In genomic region chr3R:15087606-15088193, dm6 we compare ENCODE assay signal across 1 fruit fly cellular context.
TF ChIP-seq lines count a peak whose summit lies in the region.

No protein-coding gene starts in this region.

TF ChIP-seq in whole organism, embryonic, 481 proteins besides CTCF, POLR2A, EP300 and RAD21 (continued from another document and continues in another):
- no peak for TF ChIP-seq Poxn (GFP tag; IDR thresholded peaks at IDR 0.05; lab: Robert Waterston, UW)
- no peak for TF ChIP-seq Stat92E (GFP tag; optimal IDR thresholded peaks at IDR 0.05; lab: Kevin White, UChicago)
- peak; percentile 93 for TF ChIP-seq Rfx (GFP tag; IDR thresholded peaks at IDR 0.05; lab: Robert Waterston, UW)
- peak; percentile 78 for TF ChIP-seq CG18262 (tag; optimal IDR thresholded peaks at IDR 0.05; lab: Kevin White, UChicago)
- TF ChIP-seq maf-S (GFP tag; optimal IDR thresholded peaks at IDR 0.05; lab: Kevin White, UChicago), result peak; percentile 78
- peak; percentile 26; the same call in 1 of the 2 replicates for TF ChIP-seq CG4360 (GFP tag; IDR thresholded peaks at IDR 0.05; lab: Robert Waterston, UW)
- TF ChIP-seq CG12071 (GFP tag; optimal IDR thresholded peaks at IDR 0.05; lab: Kevin White, UChicago), result peak; percentile 86
- TF ChIP-seq CG6175 (GFP tag; IDR thresholded peaks at IDR 0.05; lab: Robert Waterston, UW), result peak; percentile 66; the same call in 2 of the 3 replicates
- peak; percentile 75 for TF ChIP-seq CG8388 (GFP tag; optimal IDR thresholded peaks at IDR 0.05; lab: Kevin White, UChicago)
- TF ChIP-seq CG3847 (GFP tag; IDR thresholded peaks at IDR 0.05; lab: Robert Waterston, UW), result peak; percentile 73
- TF ChIP-seq bcd (GFP tag; optimal IDR thresholded peaks at IDR 0.05; lab: Kevin White, UChicago), result peak; percentile 83
- peak; percentile 62 for TF ChIP-seq CG15514 (GFP tag; optimal IDR thresholded peaks at IDR 0.05; lab: Kevin White, UChicago)
- TF ChIP-seq dysf (GFP tag; IDR thresholded peaks at IDR 0.05; lab: Robert Waterston, UW), result peak; percentile 95
- TF ChIP-seq Dek (tag; optimal IDR thresholded peaks at IDR 0.05; lab: Kevin White, UChicago), result peak; percentile 72
- TF ChIP-seq hth (optimal IDR thresholded peaks at IDR 0.05; lab: Kevin White, UChicago), result no peak
- TF ChIP-seq ap (GFP tag; IDR thresholded peaks at IDR 0.05; lab: Robert Waterston, UW), result peak; percentile 83
- peak; percentile 67 for TF ChIP-seq CG5180 (GFP tag; optimal IDR thresholded peaks at IDR 0.05; lab: Kevin White, UChicago)
- peak; percentile 88 for TF ChIP-seq esg (GFP tag; conservative IDR thresholded peaks at IDR 0.05; lab: Robert Waterston, UW)
- TF ChIP-seq H15 (GFP tag; IDR thresholded peaks at IDR 0.05; lab: Robert Waterston, UW), result peak; percentile 91
- peak; percentile 51 for TF ChIP-seq Spps (tag; optimal IDR thresholded peaks at IDR 0.05; lab: Kevin White, UChicago)
- peak; percentile 67 for TF ChIP-seq CG11085 (GFP tag; IDR thresholded peaks at IDR 0.05; lab: Robert Waterston, UW)
- TF ChIP-seq CG14710 (tag; optimal IDR thresholded peaks at IDR 0.05; lab: Kevin White, UChicago), result peak; percentile 54
- TF ChIP-seq CG8765 (GFP tag; IDR thresholded peaks at IDR 0.05; lab: Robert Waterston, UW), result peak; percentile 12; the same call in 1 of the 2 replicates
- TF ChIP-seq CHES-1-like (GFP tag; optimal IDR thresholded peaks at IDR 0.05; lab: Kevin White, UChicago), result peak; percentile 83
- TF ChIP-seq sens-2 (GFP tag; IDR thresholded peaks at IDR 0.05; lab: Robert Waterston, UW), result peak; percentile 76
- TF ChIP-seq CG30431 (GFP tag; optimal IDR thresholded peaks at IDR 0.05; lab: Kevin White, UChicago), result peak; percentile 69
- TF ChIP-seq CG4404 (GFP tag; IDR thresholded peaks at IDR 0.05; lab: Robert Waterston, UW), result peak; percentile 42; the same call in 1 of the 2 replicates
- peak; percentile 72 for TF ChIP-seq CG10321 (GFP tag; IDR thresholded peaks at IDR 0.05; lab: Robert Waterston, UW)
- TF ChIP-seq trh (GFP tag; optimal IDR thresholded peaks at IDR 0.05; lab: Kevin White, UChicago), result peak; percentile 70
- TF ChIP-seq GATAe (GFP tag; conservative IDR thresholded peaks at IDR 0.05; lab: Robert Waterston, UW), result no peak; the same call in 1 of the 2 replicates
- peak; percentile 78; the same call in 2 of the 3 replicates for TF ChIP-seq sr (GFP tag; IDR thresholded peaks at IDR 0.05; lab: Robert Waterston, UW)
- peak; percentile 77 for TF ChIP-seq CG5245 (GFP tag; optimal IDR thresholded peaks at IDR 0.05; lab: Kevin White, UChicago)
- no peak for TF ChIP-seq amos (GFP tag; IDR thresholded peaks at IDR 0.05; lab: Robert Waterston, UW; ENCODE audit: partially characterized antibody)
- no peak for TF ChIP-seq zf30C (GFP tag; optimal IDR thresholded peaks at IDR 0.05; lab: Kevin White, UChicago)
- TF ChIP-seq CG4730 (GFP tag; IDR thresholded peaks at IDR 0.05; lab: Robert Waterston, UW), result peak; percentile 85
- TF ChIP-seq CG1602 (GFP tag; optimal IDR thresholded peaks at IDR 0.05; lab: Kevin White, UChicago), result peak; percentile 76
- no peak for TF ChIP-seq CG13287 (GFP tag; IDR thresholded peaks at IDR 0.05; lab: Robert Waterston, UW; ENCODE audit: partially characterized antibody)
- TF ChIP-seq CG43689 (GFP tag; IDR thresholded peaks at IDR 0.05; lab: Robert Waterston, UW), result peak; percentile 79
- peak; percentile 66 for TF ChIP-seq Bteb2 (GFP tag; optimal IDR thresholded peaks at IDR 0.05; lab: Kevin White, UChicago)
- TF ChIP-seq Hey (tag; optimal IDR thresholded peaks at IDR 0.05; lab: Kevin White, UChicago), result no peak
- TF ChIP-seq PHDP (tag; optimal IDR thresholded peaks at IDR 0.05; lab: Kevin White, UChicago), result peak; percentile 81
- TF ChIP-seq Dad (GFP tag; optimal IDR thresholded peaks at IDR 0.05; lab: Kevin White, UChicago), result peak; percentile 80
- peak; percentile 87 for TF ChIP-seq CG11247 (GFP tag; IDR thresholded peaks at IDR 0.05; lab: Robert Waterston, UW)
- TF ChIP-seq B-H1 (GFP tag; IDR thresholded peaks at IDR 0.05; lab: Robert Waterston, UW), result peak; percentile 90
- TF ChIP-seq Hr39 (optimal IDR thresholded peaks at IDR 0.05; lab: Kevin White, UChicago), result no peak
- TF ChIP-seq CG17802 (tag; optimal IDR thresholded peaks at IDR 0.05; lab: Kevin White, UChicago), result peak; percentile 43
- TF ChIP-seq dan (GFP tag; IDR thresholded peaks at IDR 0.05; lab: Robert Waterston, UW), result no peak
- peak; percentile 94 for TF ChIP-seq CG10366 (GFP tag; IDR thresholded peaks at IDR 0.05; lab: Robert Waterston, UW)
- TF ChIP-seq ase (GFP tag; IDR thresholded peaks at IDR 0.05; lab: Robert Waterston, UW), result peak; percentile 90; the same call in 2 of the 3 replicates
- TF ChIP-seq CG34376 (GFP tag; optimal IDR thresholded peaks at IDR 0.05; lab: Kevin White, UChicago), result no peak
- peak; percentile 63 for TF ChIP-seq Ravus (GFP tag; IDR thresholded peaks at IDR 0.05; lab: Robert Waterston, UW)
- peak; percentile 56 for TF ChIP-seq Mad (GFP tag; optimal IDR thresholded peaks at IDR 0.05; lab: Kevin White, UChicago)
- peak; percentile 89 for TF ChIP-seq ind (GFP tag; optimal IDR thresholded peaks at IDR 0.05; lab: Kevin White, UChicago)
- no peak for TF ChIP-seq mirr (GFP tag; optimal IDR thresholded peaks at IDR 0.05; lab: Kevin White, UChicago)
- peak; percentile 84 for TF ChIP-seq C15 (GFP tag; IDR thresholded peaks at IDR 0.05; lab: Robert Waterston, UW)
- TF ChIP-seq Fer3 (tag; optimal IDR thresholded peaks at IDR 0.05; lab: Kevin White, UChicago), result peak; percentile 75
- TF ChIP-seq Hmr (GFP tag; optimal IDR thresholded peaks at IDR 0.05; lab: Kevin White, UChicago), result peak; percentile 74
- TF ChIP-seq CG4820 (GFP tag; optimal IDR thresholded peaks at IDR 0.05; lab: Kevin White, UChicago), result peak; percentile 88
- peak; percentile 79 to 84 for TF ChIP-seq Pdp1 (GFP tag; optimal IDR thresholded peaks at IDR 0.05; lab: Kevin White, UChicago)
- TF ChIP-seq Camta (GFP tag; optimal IDR thresholded peaks at IDR 0.05; lab: Kevin White, UChicago), result peak; percentile 80
- peak; percentile 30 for TF ChIP-seq sd (tag; optimal IDR thresholded peaks at IDR 0.05; lab: Kevin White, UChicago)
- peak; percentile 29 for TF ChIP-seq CG3995 (GFP tag; optimal IDR thresholded peaks at IDR 0.05; lab: Kevin White, UChicago)
- peak; percentile 94 for TF ChIP-seq HLH3B (GFP tag; IDR thresholded peaks at IDR 0.05; lab: Robert Waterston, UW)
- no peak for TF ChIP-seq cg (GFP tag; optimal IDR thresholded peaks at IDR 0.05; lab: Kevin White, UChicago)
- peak; percentile 14 for TF ChIP-seq CG10565 (GFP tag; optimal IDR thresholded peaks at IDR 0.05; lab: Kevin White, UChicago)
- no peak for TF ChIP-seq cad (GFP tag; optimal IDR thresholded peaks at IDR 0.05; lab: Kevin White, UChicago)
- no peak for TF ChIP-seq BEAF-32 (GFP tag; optimal IDR thresholded peaks at IDR 0.05; lab: Kevin White, UChicago)
- peak; percentile 59 for TF ChIP-seq zen (tag; optimal IDR thresholded peaks at IDR 0.05; lab: Kevin White, UChicago)
- TF ChIP-seq HHEX (GFP tag; optimal IDR thresholded peaks at IDR 0.05; lab: Kevin White, UChicago), result peak; percentile 79
- TF ChIP-seq usp (GFP tag; optimal IDR thresholded peaks at IDR 0.05; lab: Kevin White, UChicago), result no peak
- TF ChIP-seq gce (GFP tag; IDR thresholded peaks at IDR 0.05; lab: Robert Waterston, UW), result peak; percentile 84; the same call in 2 of the 3 replicates
- TF ChIP-seq CG8478 (optimal IDR thresholded peaks at IDR 0.05; lab: Kevin White, UChicago), result no peak
- peak; percentile 87 for TF ChIP-seq CG7372 (GFP tag; IDR thresholded peaks at IDR 0.05; lab: Robert Waterston, UW)
- peak; percentile 74 for TF ChIP-seq Lim3 (GFP tag; IDR thresholded peaks at IDR 0.05; lab: Robert Waterston, UW)
- no peak for TF ChIP-seq ato (GFP tag; IDR thresholded peaks at IDR 0.05; lab: Robert Waterston, UW; ENCODE audit: partially characterized antibody)
- peak; percentile 30 for TF ChIP-seq CG15696 (tag; optimal IDR thresholded peaks at IDR 0.05; lab: Kevin White, UChicago)
- TF ChIP-seq Hr3 (GFP tag; optimal IDR thresholded peaks at IDR 0.05; lab: Kevin White, UChicago), result peak; percentile 76
- peak; percentile 91 for TF ChIP-seq dmrt99B (tag; optimal IDR thresholded peaks at IDR 0.05; lab: Kevin White, UChicago)
- no peak for TF ChIP-seq Doc3 (GFP tag; IDR thresholded peaks at IDR 0.05; lab: Robert Waterston, UW; ENCODE audit: partially characterized antibody)
- TF ChIP-seq Dbx (GFP tag; IDR thresholded peaks at IDR 0.05; lab: Robert Waterston, UW), result peak; percentile 72
- peak; percentile 91 for TF ChIP-seq ttk (GFP tag; IDR thresholded peaks at IDR 0.05; lab: Robert Waterston, UW)
- TF ChIP-seq CG7987 (GFP tag; optimal IDR thresholded peaks at IDR 0.05; lab: Kevin White, UChicago), result peak; percentile 40
- no peak for TF ChIP-seq CG7745 (tag; optimal IDR thresholded peaks at IDR 0.05; lab: Kevin White, UChicago)
- peak; percentile 75 for TF ChIP-seq shn (GFP tag; optimal IDR thresholded peaks at IDR 0.05; lab: Kevin White, UChicago)
- TF ChIP-seq gcm2 (GFP tag; optimal IDR thresholded peaks at IDR 0.05; lab: Kevin White, UChicago), result peak; percentile 68
- peak; percentile 65 to 88 for TF ChIP-seq Hr51 (GFP tag; optimal IDR thresholded peaks at IDR 0.05; lab: Kevin White, UChicago)
- TF ChIP-seq Gsc (GFP tag; IDR thresholded peaks at IDR 0.05; lab: Robert Waterston, UW), result peak; percentile 73; the same call in 1 of the 2 replicates
- peak; percentile 64 for TF ChIP-seq tup (GFP tag; optimal IDR thresholded peaks at IDR 0.05; lab: Kevin White, UChicago)
- TF ChIP-seq CG9932 (GFP tag; IDR thresholded peaks at IDR 0.05; lab: Robert Waterston, UW), result peak; percentile 70
- peak; percentile 88 for TF ChIP-seq Xbp1 (GFP tag; optimal IDR thresholded peaks at IDR 0.05; lab: Kevin White, UChicago)
- TF ChIP-seq CG17186 (GFP tag; optimal IDR thresholded peaks at IDR 0.05; lab: Kevin White, UChicago), result peak; percentile 14
- TF ChIP-seq tin (GFP tag; optimal IDR thresholded peaks at IDR 0.05; lab: Kevin White, UChicago), result peak; percentile 82
- peak; percentile 62 for TF ChIP-seq CG9437 (GFP tag; optimal IDR thresholded peaks at IDR 0.05; lab: Kevin White, UChicago)
- TF ChIP-seq CrebB (tag; optimal IDR thresholded peaks at IDR 0.05; lab: Kevin White, UChicago), result peak; percentile 67
- peak; percentile 87 for TF ChIP-seq Nf-YA (GFP tag; IDR thresholded peaks at IDR 0.05; lab: Robert Waterston, UW)
- TF ChIP-seq CG14965 (GFP tag; optimal IDR thresholded peaks at IDR 0.05; lab: Kevin White, UChicago; ENCODE audit: borderline replicate concordance), result peak; percentile 29
- peak; percentile 93 for TF ChIP-seq Ets65A (GFP tag; lab: Kevin White, UChicago)
- TF ChIP-seq Bgb (GFP tag; IDR thresholded peaks at IDR 0.05; lab: Robert Waterston, UW; ENCODE audit: partially characterized antibody), result no peak
- peak; percentile 86 for TF ChIP-seq CG10654 (GFP tag; optimal IDR thresholded peaks at IDR 0.05; lab: Kevin White, UChicago)
- peak; percentile 82 for TF ChIP-seq CG10979 (tag; optimal IDR thresholded peaks at IDR 0.05; lab: Kevin White, UChicago)
- peak; percentile 40 for TF ChIP-seq CG12104 (GFP tag; optimal IDR thresholded peaks at IDR 0.05; lab: Kevin White, UChicago)
- peak; percentile 55 for TF ChIP-seq CG31365 (tag; optimal IDR thresholded peaks at IDR 0.05; lab: Kevin White, UChicago)
- no peak for TF ChIP-seq CG10543 (GFP tag; optimal IDR thresholded peaks at IDR 0.05; lab: Kevin White, UChicago)
- peak; percentile 83 for TF ChIP-seq CG7357 (GFP tag; IDR thresholded peaks at IDR 0.05; lab: Robert Waterston, UW)
- TF ChIP-seq sisA (GFP tag; IDR thresholded peaks at IDR 0.05; lab: Robert Waterston, UW), result peak; percentile 93
- peak; percentile 47 for TF ChIP-seq CG6654 (GFP tag; optimal IDR thresholded peaks at IDR 0.05; lab: Kevin White, UChicago)
- peak; percentile 80 for TF ChIP-seq CG11398 (GFP tag; optimal IDR thresholded peaks at IDR 0.05; lab: Kevin White, UChicago)
- peak; percentile 71 for TF ChIP-seq cato (GFP tag; optimal IDR thresholded peaks at IDR 0.05; lab: Kevin White, UChicago; ENCODE audit: borderline replicate concordance)
- peak; percentile 72 for TF ChIP-seq CG12219 (GFP tag; optimal IDR thresholded peaks at IDR 0.05; lab: Kevin White, UChicago)
- TF ChIP-seq CG16813 (GFP tag; IDR thresholded peaks at IDR 0.05; lab: Robert Waterston, UW; ENCODE audit: partially characterized antibody), result no peak
- peak; percentile 85 for TF ChIP-seq bab2 (GFP tag; optimal IDR thresholded peaks at IDR 0.05; lab: Kevin White, UChicago)
- TF ChIP-seq kay (GFP tag; optimal IDR thresholded peaks at IDR 0.05; lab: Kevin White, UChicago), result peak; percentile 75
- no peak for TF ChIP-seq da (GFP tag; optimal IDR thresholded peaks at IDR 0.05; lab: Kevin White, UChicago)
- TF ChIP-seq row (GFP tag; IDR thresholded peaks at IDR 0.05; lab: Robert Waterston, UW), result peak; percentile 90
- peak; percentile 76 for TF ChIP-seq CG3281 (GFP tag; optimal IDR thresholded peaks at IDR 0.05; lab: Kevin White, UChicago)
- TF ChIP-seq run (tag; optimal IDR thresholded peaks at IDR 0.05; lab: Kevin White, UChicago), result peak; percentile 62
- TF ChIP-seq CG12744 (GFP tag; optimal IDR thresholded peaks at IDR 0.05; lab: Kevin White, UChicago), result peak; percentile 57
- TF ChIP-seq CG7271 (tag; optimal IDR thresholded peaks at IDR 0.05; lab: Kevin White, UChicago), result peak; percentile 28
- peak; percentile 44 for TF ChIP-seq Ets97D (GFP tag; optimal IDR thresholded peaks at IDR 0.05; lab: Kevin White, UChicago)
- TF ChIP-seq salm (tag; optimal IDR thresholded peaks at IDR 0.05; lab: Kevin White, UChicago), result peak; percentile 69
- peak; percentile 72 for TF ChIP-seq dati (GFP tag; IDR thresholded peaks at IDR 0.05; lab: Robert Waterston, UW)
- TF ChIP-seq CG2889 (GFP tag; IDR thresholded peaks at IDR 0.05; lab: Robert Waterston, UW), result peak; percentile 74; the same call in 1 of the 3 replicates
- TF ChIP-seq abd-A (tag; optimal IDR thresholded peaks at IDR 0.05; lab: Kevin White, UChicago), result no peak
- peak; percentile 91 for TF ChIP-seq her (GFP tag; optimal IDR thresholded peaks at IDR 0.05; lab: Kevin White, UChicago)
- TF ChIP-seq CG16815 (GFP tag; optimal IDR thresholded peaks at IDR 0.05; lab: Kevin White, UChicago), result no peak
- TF ChIP-seq tll (GFP tag; optimal IDR thresholded peaks at IDR 0.05; lab: Kevin White, UChicago), result no peak
- TF ChIP-seq CG1832 (GFP tag; optimal IDR thresholded peaks at IDR 0.05; lab: Kevin White, UChicago), result no peak
- TF ChIP-seq Neu2 (GFP tag; optimal IDR thresholded peaks at IDR 0.05; lab: Kevin White, UChicago; ENCODE audit: borderline replicate concordance), result no peak
- TF ChIP-seq Antp (GFP tag; optimal IDR thresholded peaks at IDR 0.05; lab: Kevin White, UChicago), result peak; percentile 92
- peak; percentile 68 for TF ChIP-seq CG8290 (GFP tag; optimal IDR thresholded peaks at IDR 0.05; lab: Kevin White, UChicago)
- TF ChIP-seq CG8290 (tag; optimal IDR thresholded peaks at IDR 0.05; lab: Kevin White, UChicago), result peak in 1 of 2 experiments; percentile 86
